Fruit fly (Drosophila melanogaster) whole organism, prepupa: ENCODE measurements around the gene CG5913.
A peak's percentile ranks its signal among the peaks of the same experiment; 100 is the strongest.

ENCODE experiments used
- CG10669 ChIP-seq: fragments of 200-800 bp; sonication (Bioruptor generic); optimal IDR thresholded peaks from 3 replicates; lab custom pipeline; 2018; ENCODE audit warnings: missing biosample characterization, mild to moderate bottlenecking, missing genetic modification characterization, moderate library complexity
- CG11762 ChIP-seq: fragments of 200-800 bp; sonication (Bioruptor generic); optimal IDR thresholded peaks from 3 replicates; lab custom pipeline; 2016; ENCODE audit warnings: missing biosample characterization, missing genetic modification characterization; ENCODE audit not compliant: insufficient read depth
- CG15336 ChIP-seq: fragments of 200-800 bp; sonication (Bioruptor generic); IDR thresholded peaks from 2 replicates; pipeline ENCODE4 v1.3.6; 2022; ENCODE audit warnings: missing biosample characterization, missing genetic modification characterization
- CG1621 ChIP-seq: fragments of 200-800 bp; sonication (Bioruptor generic); optimal IDR thresholded peaks from 3 replicates; lab custom pipeline; 2018; ENCODE audit warnings: missing biosample characterization, mild to moderate bottlenecking, missing genetic modification characterization
- CG16779 ChIP-seq: fragments of 200-800 bp; sonication (Bioruptor generic); optimal IDR thresholded peaks from 3 replicates; lab custom pipeline; 2017; ENCODE audit warnings: missing biosample characterization, mild to moderate bottlenecking, missing genetic modification characterization
- CG3032 ChIP-seq: fragments of 200-800 bp; optimal IDR thresholded peaks from 2 replicates; lab custom pipeline; 2019; ENCODE audit warnings: missing biosample characterization, mild to moderate bottlenecking, missing genetic modification characterization, moderate library complexity
- CG34406 ChIP-seq: fragments of 200-800 bp; sonication (Bioruptor generic); optimal IDR thresholded peaks from 3 replicates; lab custom pipeline; 2016; ENCODE audit warnings: missing biosample characterization, missing genetic modification characterization
- CG4318 ChIP-seq: fragments of 200-800 bp; sonication (Bioruptor generic); optimal IDR thresholded peaks from 3 replicates; lab custom pipeline; 2017; ENCODE audit warnings: missing biosample characterization, mild to moderate bottlenecking, missing genetic modification characterization
- CG6163 ChIP-seq: fragments of 200-800 bp; sonication (Bioruptor generic); IDR thresholded peaks from 3 replicates; pipeline ENCODE4 v1.3.6; 2022; ENCODE audit warnings: missing biosample characterization, missing genetic modification characterization
- CG6792 ChIP-seq: fragments of 200-800 bp; sonication (Bioruptor generic); optimal IDR thresholded peaks from 3 replicates; lab custom pipeline; 2016; ENCODE audit warnings: missing biosample characterization, missing genetic modification characterization
- CG6808 ChIP-seq: fragments of 200-800 bp; sonication (Bioruptor generic); optimal IDR thresholded peaks from 3 replicates; lab custom pipeline; 2017; ENCODE audit warnings: missing biosample characterization, missing genetic modification characterization, mild to moderate bottlenecking, moderate library complexity, missing genetic modification reagents
- CG6854 ChIP-seq: fragments of 200-800 bp; sonication (Bioruptor generic); optimal IDR thresholded peaks from 2 replicates; lab custom pipeline; 2017; ENCODE audit warnings: missing biosample characterization, mild to moderate bottlenecking, missing genetic modification characterization
- CG8119 ChIP-seq: fragments of 200-800 bp; sonication (Bioruptor generic); IDR thresholded peaks from 3 replicates; pipeline ENCODE4 v1.3.6; 2022; ENCODE audit warnings: missing biosample characterization, missing genetic modification characterization
- CG8319 ChIP-seq: fragments of 200-800 bp; sonication (Bioruptor generic); optimal IDR thresholded peaks from 3 replicates; lab custom pipeline; 2016; ENCODE audit warnings: missing biosample characterization, missing genetic modification characterization
- CG8632 ChIP-seq: fragments of 200-800 bp; sonication (Bioruptor generic); optimal IDR thresholded peaks from 3 replicates; lab custom pipeline; 2016; ENCODE audit warnings: missing biosample characterization, missing genetic modification characterization
- CG9139 ChIP-seq: fragments of 200-800 bp; sonication (Bioruptor generic); optimal IDR thresholded peaks from 3 replicates; lab custom pipeline; 2017; ENCODE audit warnings: missing biosample characterization, mild to moderate bottlenecking, missing genetic modification characterization
- Eip78C ChIP-seq: fragments of 200-800 bp; sonication (Bioruptor generic); peaks from one replicate; lab custom pipeline; 2016; ENCODE audit warnings: missing biosample characterization, missing genetic modification characterization
- Eip93F ChIP-seq: fragments of 200-800 bp; sonication (Bioruptor generic); optimal IDR thresholded peaks from 2 replicates; lab custom pipeline; 2016; ENCODE audit warnings: missing biosample characterization, mild to moderate bottlenecking, missing genetic modification characterization
- Gug ChIP-seq: fragments of 200-800 bp; sonication (Bioruptor generic); IDR thresholded peaks from 2 replicates; pipeline ENCODE4 v1.3.6; 2022; ENCODE audit warnings: missing biosample characterization, missing genetic modification characterization
- Hr38 ChIP-seq: sonication (Bioruptor generic); optimal IDR thresholded peaks from 2 replicates; lab custom pipeline; 2016; ENCODE audit warnings: missing biosample characterization, missing genetic modification characterization
- Hr39 ChIP-seq: fragments of 200-800 bp; sonication (Bioruptor generic); optimal IDR thresholded peaks from 2 replicates; lab custom pipeline; 2016; ENCODE audit warnings: missing biosample characterization, missing genetic modification characterization
- Smox ChIP-seq: fragments of 200-800 bp; sonication (Bioruptor generic); optimal IDR thresholded peaks from 3 replicates; lab custom pipeline; 2016; ENCODE audit warnings: missing biosample characterization, missing genetic modification characterization
- Sox14 ChIP-seq: fragments of 200-800 bp; sonication (Bioruptor generic); optimal IDR thresholded peaks from 3 replicates; lab custom pipeline; 2016; ENCODE audit warnings: missing biosample characterization, missing genetic modification characterization
- achi ChIP-seq: fragments of 200-800 bp; sonication (Bioruptor generic); optimal IDR thresholded peaks from 3 replicates; lab custom pipeline; 2016; ENCODE audit warnings: missing biosample characterization, missing genetic modification characterization
- dac ChIP-seq: fragments of 200-800 bp; sonication (Bioruptor generic); optimal IDR thresholded peaks from 2 replicates; lab custom pipeline; 2017; ENCODE audit warnings: missing biosample characterization, mild to moderate bottlenecking, missing genetic modification characterization
- dsx ChIP-seq: fragments of 200-800 bp; optimal IDR thresholded peaks from 3 replicates; lab custom pipeline; 2019; ENCODE audit warnings: missing biosample characterization, mild to moderate bottlenecking, missing genetic modification characterization, moderate library complexity; ENCODE audit not compliant: poor library complexity, severe bottlenecking
- eg ChIP-seq: fragments of 200-800 bp; sonication (Bioruptor generic); IDR thresholded peaks from 3 replicates; pipeline ENCODE4 v1.3.6; 2022; ENCODE audit warnings: missing biosample characterization, missing genetic modification characterization
- esn ChIP-seq: fragments of 200-800 bp; sonication (Bioruptor generic); optimal IDR thresholded peaks from 2 replicates; lab custom pipeline; 2016; ENCODE audit warnings: missing biosample characterization, mild to moderate bottlenecking, missing genetic modification characterization, moderate library complexity
- fd85E ChIP-seq: fragments of 200-800 bp; sonication (Bioruptor generic); optimal IDR thresholded peaks from 3 replicates; lab custom pipeline; 2016; ENCODE audit warnings: missing biosample characterization, missing genetic modification characterization
- fkh ChIP-seq: fragments of 200-800 bp; sonication (Bioruptor generic); optimal IDR thresholded peaks from 3 replicates; lab custom pipeline; 2017; ENCODE audit warnings: missing biosample characterization, mild to moderate bottlenecking, missing genetic modification characterization, moderate library complexity
- net ChIP-seq: fragments of 200-800 bp; sonication (Bioruptor generic); optimal IDR thresholded peaks from 3 replicates; lab custom pipeline; 2016; ENCODE audit warnings: missing biosample characterization, missing genetic modification characterization
- pdm3 ChIP-seq: fragments of 200-800 bp; sonication (Bioruptor generic); optimal IDR thresholded peaks from 3 replicates; lab custom pipeline; 2016; ENCODE audit warnings: missing biosample characterization, missing genetic modification characterization
- salr ChIP-seq, 2 experiments: fragments of 200-800 bp; sonication (Bioruptor generic); optimal IDR thresholded peaks; 3 replicates each; lab custom pipeline; 2016 to 2018; ENCODE audit warnings: missing biosample characterization in 2 of 2, missing genetic modification characterization in 2 of 2, mild to moderate bottlenecking in 1 of 2
- spab ChIP-seq: fragments of 200-800 bp; sonication (Bioruptor generic); optimal IDR thresholded peaks from 2 replicates; lab custom pipeline; 2017; ENCODE audit warnings: missing biosample characterization, mild to moderate bottlenecking, missing genetic modification characterization, missing genetic modification reagents
- svp ChIP-seq: fragments of 200-800 bp; sonication (Bioruptor generic); peaks from one replicate; lab custom pipeline; 2016; ENCODE audit warnings: missing biosample characterization, missing genetic modification characterization
- topi ChIP-seq: fragments of 200-800 bp; sonication (Bioruptor generic); optimal IDR thresholded peaks from 3 replicates; lab custom pipeline; 2016; ENCODE audit warnings: missing biosample characterization, missing genetic modification characterization
- vri ChIP-seq: fragments of 200-800 bp; sonication (Bioruptor generic); optimal IDR thresholded peaks from 3 replicates; lab custom pipeline; 2016; ENCODE audit warnings: missing biosample characterization, mild to moderate bottlenecking, missing genetic modification characterization

Gene CG5913

DNA sequence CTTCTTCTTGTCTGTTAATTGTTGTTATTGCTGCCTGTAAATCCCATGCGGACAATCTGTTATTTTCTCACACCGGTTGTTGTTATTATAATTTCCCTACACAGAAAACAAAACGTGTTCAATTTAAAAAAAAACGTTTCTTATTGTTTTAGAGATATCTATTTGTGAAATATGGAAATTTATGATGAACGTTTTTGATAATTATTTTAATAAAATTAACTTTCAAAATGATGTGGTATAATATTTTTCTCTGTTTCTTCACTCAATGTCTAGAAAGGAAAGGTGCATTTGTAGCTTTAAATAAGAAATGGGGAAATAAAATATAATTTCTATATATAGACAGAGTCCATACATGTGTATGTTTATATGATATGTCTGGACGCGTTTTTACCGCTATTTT lies 9.0 kb upstream of the CG5913 start (continued):
- TF ChIP-seq salr (GFP tag; optimal IDR thresholded peaks at IDR 0.05; lab: Kevin White, UChicago) (peak in 1 of 2 experiments; percentile 64), Smox (GFP tag; lab: Kevin White, UChicago) (peak; percentile 39), CG10669 (peak; percentile 15), fd85E (GFP tag; lab: Kevin White, UChicago) (no peak), CG34406 (no peak), eg (peak; percentile 77), dsx (GFP tag; lab: Kevin White, UChicago) (no peak), CG6854 (no peak), Sox14 (GFP tag; lab: Kevin White, UChicago) (peak; percentile 17), net (GFP tag; lab: Kevin White, UChicago) (peak; percentile 56), CG1621 (tag; lab: Kevin White, UChicago) (no peak), CG4318 (no peak), vri (GFP tag; lab: Kevin White, UChicago) (no peak), pdm3 (GFP tag; lab: Kevin White, UChicago) (no peak), esn (GFP tag; lab: Kevin White, UChicago) (peak; percentile 55), CG8319 (no peak), dac (GFP tag; lab: Kevin White, UChicago) (no peak)

DNA sequence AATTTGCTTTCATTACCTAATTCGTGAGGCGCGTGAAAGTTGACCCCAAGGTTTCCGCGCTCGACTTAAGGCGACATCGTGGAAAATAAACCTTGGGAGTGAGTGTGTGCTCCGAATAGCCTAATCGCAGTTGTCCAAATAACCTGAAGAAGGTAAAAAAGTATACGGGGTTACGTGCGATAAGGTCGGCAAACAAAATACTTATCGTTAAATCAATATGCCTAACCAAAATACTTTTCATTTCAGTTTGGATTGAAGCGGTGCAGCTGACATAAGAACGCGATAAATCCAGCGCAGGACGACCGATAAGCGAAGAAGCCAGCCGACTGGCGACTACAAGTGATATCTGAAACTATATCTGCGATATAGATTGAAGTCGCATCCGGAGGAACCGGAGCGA lies 8.2 kb upstream of the CG5913 start:
- TF ChIP-seq fkh (peak; percentile 55), Gug (GFP tag; lab: Robert Waterston, UW) (no peak), vri (GFP tag; lab: Kevin White, UChicago) (peak; percentile 81)

dm6 chr3R:25888307-25889075 lies 4.8 kb upstream of the CG5913 start, which contains the start of gene Lnk:
TSS of gene Lnk (plus strand) at chr3R:25888542.
- TF ChIP-seq Hr39 (GFP tag; lab: Kevin White, UChicago) = no peak
- peak; percentile 76 for TF ChIP-seq CG6854
- TF ChIP-seq CG9139 = peak; percentile 54
- no peak for TF ChIP-seq svp
- no peak for TF ChIP-seq CG10669
- TF ChIP-seq CG4318 = no peak
- TF ChIP-seq CG6163 (GFP tag; lab: Robert Waterston, UW) = no peak
- peak; percentile 55; the same call in 1 of the 3 replicates for TF ChIP-seq CG8119 (GFP tag; lab: Robert Waterston, UW)
- peak; percentile 72 for TF ChIP-seq vri (GFP tag; lab: Kevin White, UChicago)
- no peak for TF ChIP-seq Eip93F
- TF ChIP-seq esn (GFP tag; lab: Kevin White, UChicago) = peak; percentile 11
- TF ChIP-seq CG11762 (GFP tag; lab: Kevin White, UChicago) = no peak
- TF ChIP-seq Eip78C (GFP tag; lab: Kevin White, UChicago) = peak; percentile 78
- peak; percentile 16 for TF ChIP-seq spab (GFP tag; lab: Kevin White, UChicago)
- peak; percentile 51 for TF ChIP-seq CG15336 (GFP tag; lab: Robert Waterston, UW)
- no peak for TF ChIP-seq achi (GFP tag; lab: Kevin White, UChicago)
- TF ChIP-seq Sox14 (GFP tag; lab: Kevin White, UChicago) = peak; percentile 9
- TF ChIP-seq CG16779 (tag; lab: Kevin White, UChicago) = peak; percentile 51
- TF ChIP-seq Hr38 (GFP tag; lab: Kevin White, UChicago) = no peak
- TF ChIP-seq CG8632 (GFP tag; lab: Kevin White, UChicago) = no peak
- TF ChIP-seq topi (GFP tag; lab: Kevin White, UChicago) = peak; percentile 6
- no peak for TF ChIP-seq salr (GFP tag; optimal IDR thresholded peaks at IDR 0.05; lab: Kevin White, UChicago)
- peak; percentile 56 for TF ChIP-seq dsx (GFP tag; lab: Kevin White, UChicago)
- no peak for TF ChIP-seq CG6792
- 0 out of 3 replicates have a peak, but pooled peaks have one; percentile 30 for TF ChIP-seq eg
- no peak for TF ChIP-seq pdm3 (GFP tag; lab: Kevin White, UChicago)
- TF ChIP-seq CG6808 = peak; percentile 69
- peak; percentile 8 for TF ChIP-seq CG3032 (tag; lab: Kevin White, UChicago)
- TF ChIP-seq, all 60 proteins: peak for 15
